Worm (Caenorhabditis elegans) whole organism, L4 larva: ENCODE measurements around the gene C14B1.8.

Source experiments
- D1046.2 ChIP-seq: fragments of 200-800 bp; sonication (Bioruptor generic); IDR thresholded peaks from 2 replicates; pipeline ENCODE4 v1.3.6; 2022; ENCODE audit warnings: missing genetic modification characterization, missing compliant biosample characterization
- F10B5.3 ChIP-seq: sonication (generic microtip); optimal IDR thresholded peaks from 2 replicates; lab custom pipeline; 2016; ENCODE audit warnings: mild to moderate bottlenecking, missing genetic modification characterization, missing compliant biosample characterization
- F37D6.2 ChIP-seq: sonication (generic microtip); optimal IDR thresholded peaks from 2 replicates; lab custom pipeline; 2016; ENCODE audit warnings: mild to moderate bottlenecking, missing genetic modification characterization, missing compliant biosample characterization
- T20F7.1 ChIP-seq: fragments of 200-800 bp; sonication (Bioruptor generic); optimal IDR thresholded peaks from 2 replicates; lab custom pipeline; 2018; ENCODE audit warnings: mild to moderate bottlenecking, missing genetic modification characterization, missing compliant biosample characterization
- T26A8.4 ChIP-seq: fragments of 200-800 bp; sonication (Bioruptor generic); IDR thresholded peaks from 2 replicates; pipeline ENCODE4 v1.3.6; 2022; ENCODE audit warnings: missing genetic modification characterization, missing compliant biosample characterization
- Y105C5A.15 ChIP-seq: fragments of 200-800 bp; sonication (Bioruptor generic); IDR thresholded peaks from 2 replicates; pipeline ENCODE4 v1.3.6; 2022; ENCODE audit warnings: missing genetic modification characterization, missing compliant biosample characterization
- ZK337.2 ChIP-seq: fragments of 200-800 bp; sonication (Bioruptor generic); IDR thresholded peaks from 2 replicates; pipeline ENCODE4 v1.3.6; 2022; ENCODE audit warnings: missing genetic modification reagents, missing genetic modification characterization, missing compliant biosample characterization
- aha-1 ChIP-seq: fragments of 150-350 bp; peaks from one replicate; lab custom pipeline; 2014; ENCODE audit warnings: missing biosample characterization, missing genetic modification characterization
- attf-4 ChIP-seq: sonication (generic microtip); optimal IDR thresholded peaks from 3 replicates; lab custom pipeline; 2017; ENCODE audit warnings: missing biosample characterization, missing genetic modification characterization
- ceh-20 ChIP-seq: fragments of 200-800 bp; sonication (Bioruptor generic); IDR thresholded peaks from 2 replicates; pipeline ENCODE4 v1.3.6; 2022; ENCODE audit warnings: missing genetic modification reagents, missing genetic modification characterization, missing compliant biosample characterization
- ceh-28 ChIP-seq: fragments of 150-350 bp; optimal IDR thresholded peaks from 2 replicates; lab custom pipeline; 2014; ENCODE audit warnings: missing biosample characterization, missing genetic modification reagents, missing genetic modification characterization
- ceh-82 ChIP-seq: sonication (generic microtip); optimal IDR thresholded peaks from 2 replicates; lab custom pipeline; 2017; ENCODE audit warnings: missing biosample characterization, missing genetic modification characterization
- cey-2 ChIP-seq: sonication (generic microtip); optimal IDR thresholded peaks from 3 replicates; lab custom pipeline; 2017; ENCODE audit warnings: missing genetic modification characterization, mild to moderate bottlenecking, missing compliant biosample characterization, antibody characterized with exemption, borderline replicate concordance; ENCODE audit not compliant: insufficient read depth
- ctbp-1 ChIP-seq: fragments of 200-800 bp; sonication (Bioruptor generic); IDR thresholded peaks from 2 replicates; pipeline ENCODE4 v1.3.6; 2022; ENCODE audit warnings: missing genetic modification reagents, missing genetic modification characterization, missing compliant biosample characterization
- daf-12 ChIP-seq: fragments of 150-350 bp; optimal IDR thresholded peaks from 2 replicates; lab custom pipeline; 2014; ENCODE audit warnings: missing biosample characterization, missing genetic modification reagents, missing genetic modification characterization
- daf-19 ChIP-seq: fragments of 200-800 bp; sonication (Bioruptor generic); conservative IDR thresholded peaks from 2 replicates; pipeline ENCODE4 v1.3.6; 2022; ENCODE audit warnings: missing genetic modification characterization, missing compliant biosample characterization
- dmd-6 ChIP-seq: fragments of 200-800 bp; sonication (Bioruptor generic); IDR thresholded peaks from 2 replicates; pipeline ENCODE4 v1.3.6; 2022; ENCODE audit warnings: missing genetic modification reagents, missing genetic modification characterization, missing compliant biosample characterization
- dmd-9 ChIP-seq: fragments of 200-800 bp; sonication (Bioruptor generic); IDR thresholded peaks from 2 replicates; pipeline ENCODE4 v1.3.6; 2022; ENCODE audit warnings: missing genetic modification reagents, missing genetic modification characterization, missing compliant biosample characterization
- duxl-1 ChIP-seq: sonication (generic microtip); optimal IDR thresholded peaks from 2 replicates; lab custom pipeline; 2016; ENCODE audit warnings: mild to moderate bottlenecking, missing genetic modification characterization, moderate library complexity, missing compliant biosample characterization; ENCODE audit not compliant: poor library complexity
- egl-27 ChIP-seq: sonication (generic microtip); optimal IDR thresholded peaks from 3 replicates; lab custom pipeline; 2017; ENCODE audit warnings: missing biosample characterization, missing genetic modification reagents, missing genetic modification characterization
- egl-43 ChIP-seq: fragments of 200-800 bp; sonication (Bioruptor generic); IDR thresholded peaks from 2 replicates; pipeline ENCODE4 v1.3.6; 2022; ENCODE audit warnings: missing genetic modification reagents, missing genetic modification characterization, missing compliant biosample characterization
- gei-8 ChIP-seq: fragments of 200-800 bp; sonication (Bioruptor generic); optimal IDR thresholded peaks from 2 replicates; lab custom pipeline; 2018; ENCODE audit warnings: mild to moderate bottlenecking, missing genetic modification characterization, missing compliant biosample characterization
- hif-1 ChIP-seq, 2 experiments: sonication (generic microtip); optimal IDR thresholded peaks; 2 replicates each; lab custom pipeline; 2016 to 2017; ENCODE audit warnings: missing compliant biosample characterization in 2 of 2, missing genetic modification characterization in 2 of 2, missing genetic modification reagents in 2 of 2, missing genotype in 2 of 2, mild to moderate bottlenecking in 1 of 2
- hmg-1.1 ChIP-seq: fragments of 200-800 bp; sonication (Bioruptor generic); IDR thresholded peaks from 2 replicates; pipeline ENCODE4 v1.3.6; 2022; ENCODE audit warnings: missing genetic modification reagents, missing genetic modification characterization, missing compliant biosample characterization
- jun-1 ChIP-seq: fragments of 150-350 bp; optimal IDR thresholded peaks from 2 replicates; lab custom pipeline; 2014; ENCODE audit warnings: missing biosample characterization, missing genetic modification reagents, missing genetic modification characterization
- lim-7 ChIP-seq: fragments of 200-800 bp; sonication (Bioruptor generic); IDR thresholded peaks from 2 replicates; pipeline ENCODE4 v1.3.6; 2022; ENCODE audit warnings: missing genetic modification characterization, missing compliant biosample characterization
- lin-13 ChIP-seq: fragments of 150-350 bp; optimal IDR thresholded peaks from 2 replicates; lab custom pipeline; 2014; ENCODE audit warnings: missing biosample characterization, missing genetic modification reagents, missing genetic modification characterization
- lin-38 ChIP-seq: fragments of 200-800 bp; sonication (Bioruptor generic); IDR thresholded peaks from 2 replicates; pipeline ENCODE4 v1.3.6; 2022; ENCODE audit warnings: missing genetic modification reagents, missing genetic modification characterization, missing compliant biosample characterization
- lin-39 ChIP-seq: fragments of 150-350 bp; optimal IDR thresholded peaks from 2 replicates; lab custom pipeline; 2014; ENCODE audit warnings: missing biosample characterization, missing genetic modification reagents, missing genetic modification characterization
- lir-3 ChIP-seq: sonication (generic microtip); optimal IDR thresholded peaks from 2 replicates; lab custom pipeline; 2016; ENCODE audit warnings: mild to moderate bottlenecking, missing genetic modification characterization, missing compliant biosample characterization
- lsy-2 ChIP-seq, 2 experiments: fragments of 150-350 bp in 1 of 2; sonication (generic microtip) in 1 of 2; optimal IDR thresholded peaks; 2 replicates each; lab custom pipeline; 2014 to 2017; ENCODE audit warnings: missing biosample characterization in 2 of 2, missing genetic modification characterization in 2 of 2
- madf-5 ChIP-seq, 2 experiments: fragments of 200-800 bp; sonication (Bioruptor generic); IDR thresholded peaks; 2 replicates each; pipeline ENCODE4 v1.3.6; 2022; ENCODE audit warnings: missing compliant biosample characterization in 2 of 2, missing genetic modification characterization in 2 of 2
- mdl-1 ChIP-seq, 2 experiments: fragments of 150-350 bp in 1 of 2; sonication (generic microtip) in 1 of 2; optimal IDR thresholded peaks; 2 replicates each; lab custom pipeline; 2014 to 2017; ENCODE audit warnings: missing biosample characterization in 2 of 2, missing genetic modification characterization in 2 of 2
- mdt-29 ChIP-seq: fragments of 200-800 bp; sonication (Bioruptor generic); IDR thresholded peaks from 2 replicates; pipeline ENCODE4 v1.3.6; 2022; ENCODE audit warnings: missing genetic modification reagents, missing genetic modification characterization, missing compliant biosample characterization
- mxl-2 ChIP-seq: fragments of 200-800 bp; sonication (Bioruptor generic); conservative IDR thresholded peaks from 2 replicates; pipeline ENCODE4 v1.3.6; 2022; ENCODE audit warnings: missing genetic modification reagents, missing genetic modification characterization, missing compliant biosample characterization
- nhr-10 ChIP-seq: fragments of 150-350 bp; optimal IDR thresholded peaks from 2 replicates; lab custom pipeline; 2014; ENCODE audit warnings: missing biosample characterization, missing genetic modification characterization
- nhr-111 ChIP-seq: fragments of 200-800 bp; sonication (Bioruptor generic); optimal IDR thresholded peaks from 2 replicates; lab custom pipeline; 2018; ENCODE audit warnings: mild to moderate bottlenecking, missing genetic modification characterization, missing compliant biosample characterization
- nhr-237 ChIP-seq: sonication (generic microtip); optimal IDR thresholded peaks from 2 replicates; lab custom pipeline; 2017; ENCODE audit warnings: missing biosample characterization, missing genetic modification characterization
- nhr-25 ChIP-seq: sonication (generic microtip); optimal IDR thresholded peaks from 2 replicates; lab custom pipeline; 2017; ENCODE audit warnings: missing genetic modification characterization, mild to moderate bottlenecking, missing compliant biosample characterization, antibody characterized with exemption, moderate library complexity, borderline replicate concordance; ENCODE audit not compliant: insufficient read depth
- nhr-42 ChIP-seq: fragments of 200-800 bp; sonication (Bioruptor generic); IDR thresholded peaks from 2 replicates; pipeline ENCODE4 v1.3.6; 2022; ENCODE audit warnings: missing genetic modification characterization, missing compliant biosample characterization
- nhr-6 ChIP-seq: fragments of 150-350 bp; optimal IDR thresholded peaks from 2 replicates; lab custom pipeline; 2014; ENCODE audit warnings: missing biosample characterization, missing genetic modification characterization
- php-3 ChIP-seq: fragments of 200-800 bp; sonication (Bioruptor generic); IDR thresholded peaks from 2 replicates; pipeline ENCODE4 v1.3.6; 2022; ENCODE audit warnings: missing genetic modification reagents, missing genetic modification characterization, missing compliant biosample characterization
- pqm-1 ChIP-seq: sonication (generic microtip); optimal IDR thresholded peaks from 2 replicates; lab custom pipeline; 2017; ENCODE audit warnings: missing biosample characterization, missing genetic modification characterization
- rbr-2 ChIP-seq: sonication (generic microtip); optimal IDR thresholded peaks from 2 replicates; lab custom pipeline; 2016; ENCODE audit warnings: missing genotype, missing genetic modification characterization, missing compliant biosample characterization
- set-16 ChIP-seq: fragments of 200-800 bp; sonication (Bioruptor generic); IDR thresholded peaks from 2 replicates; pipeline ENCODE4 v1.3.6; 2022; ENCODE audit warnings: missing genetic modification reagents, missing genetic modification characterization, missing compliant biosample characterization
- snpc-1.2 ChIP-seq: fragments of 200-800 bp; sonication (Bioruptor generic); IDR thresholded peaks from 2 replicates; pipeline ENCODE4 v1.3.6; 2022; ENCODE audit warnings: missing genetic modification reagents, missing genetic modification characterization, missing compliant biosample characterization
- spr-3 ChIP-seq: fragments of 200-800 bp; sonication (Bioruptor generic); optimal IDR thresholded peaks from 2 replicates; lab custom pipeline; 2018; ENCODE audit warnings: mild to moderate bottlenecking, missing genetic modification characterization, missing compliant biosample characterization
- tag-97 ChIP-seq: fragments of 200-800 bp; sonication (Bioruptor generic); IDR thresholded peaks from 2 replicates; pipeline ENCODE4 v1.3.6; 2022; ENCODE audit warnings: missing genetic modification characterization, missing compliant biosample characterization
- tra-1 ChIP-seq: fragments of 200-800 bp; sonication (Bioruptor generic); IDR thresholded peaks from 2 replicates; pipeline ENCODE4 v1.3.6; 2022; ENCODE audit warnings: missing genetic modification reagents, missing genetic modification characterization, missing compliant biosample characterization
- unc-130 ChIP-seq: sonication (generic microtip); optimal IDR thresholded peaks from 2 replicates; lab custom pipeline; 2016; ENCODE audit warnings: missing genetic modification reagents, missing genetic modification characterization, missing compliant biosample characterization
- unc-39 ChIP-seq: sonication (generic microtip); optimal IDR thresholded peaks from 2 replicates; lab custom pipeline; 2017; ENCODE audit warnings: missing biosample characterization, missing genetic modification characterization
- zip-2 ChIP-seq: fragments of 150-350 bp; optimal IDR thresholded peaks from 2 replicates; lab custom pipeline; 2014; ENCODE audit warnings: missing biosample characterization, missing genetic modification characterization
- ztf-11 ChIP-seq: fragments of 150-350 bp; optimal IDR thresholded peaks from 2 replicates; lab custom pipeline; 2014; ENCODE audit warnings: missing biosample characterization, missing genetic modification characterization

C14B1.8 gene

ce11 chrIII:3703397-3703796 lies 16.1 kb downstream of the C14B1.8 start, which contains the start of gene C14B1.3 (continued):
- no peak for TF ChIP-seq lim-7 (GFP tag; lab: Robert Waterston, UW)
- no peak for TF ChIP-seq egl-43 (GFP tag; lab: Robert Waterston, UW)
- peak; percentile 46 for TF ChIP-seq jun-1 (tag; lab: Kevin White, UChicago)
- no peak for TF ChIP-seq daf-19 (GFP tag; lab: Robert Waterston, UW)
- no peak for TF ChIP-seq hif-1 (tag; optimal IDR thresholded peaks at IDR 0.05; lab: Kevin White, UChicago)
- TF ChIP-seq T26A8.4 (GFP tag; lab: Robert Waterston, UW) = no peak
- peak; percentile 23 for TF ChIP-seq pqm-1
- no peak for TF ChIP-seq lir-3 (tag; lab: Kevin White, UChicago)
- no peak for TF ChIP-seq F10B5.3 (tag; lab: Kevin White, UChicago)
- TF ChIP-seq nhr-10 (tag; lab: Kevin White, UChicago) = no peak
- TF ChIP-seq tra-1 = no peak
- no peak for TF ChIP-seq zip-2 (tag; lab: Kevin White, UChicago)
- TF ChIP-seq lin-39 (tag; lab: Kevin White, UChicago) = no peak
- no peak for TF ChIP-seq nhr-111 (GFP tag; lab: Kevin White, UChicago)
- TF ChIP-seq ceh-20 (GFP tag; lab: Robert Waterston, UW) = no peak
- TF ChIP-seq mdl-1 (tag; optimal IDR thresholded peaks at IDR 0.05; lab: Kevin White, UChicago) = peak in 1 of 2 experiments; percentile 80
- no peak for TF ChIP-seq nhr-25 (tag; lab: Kevin White, UChicago)
- peak; percentile 47 for TF ChIP-seq dmd-6 (GFP tag; lab: Robert Waterston, UW)
- no peak for TF ChIP-seq dmd-9 (GFP tag; lab: Robert Waterston, UW)
- TF ChIP-seq gei-8 (GFP tag; lab: Kevin White, UChicago) = no peak
- no peak for TF ChIP-seq Y105C5A.15 (GFP tag; lab: Robert Waterston, UW)
- no peak for TF ChIP-seq ztf-11
- TF ChIP-seq mxl-2 = no peak
- no peak for TF ChIP-seq cey-2
- TF ChIP-seq tag-97 (GFP tag; lab: Robert Waterston, UW) = no peak
- no peak for TF ChIP-seq madf-5 (GFP tag; IDR thresholded peaks at IDR 0.05; lab: Robert Waterston, UW)
- TF ChIP-seq egl-27 (tag; lab: Kevin White, UChicago) = no peak
- TF ChIP-seq lin-38 = peak; percentile 59
- no peak for TF ChIP-seq mdt-29 (GFP tag; lab: Robert Waterston, UW)
- TF ChIP-seq rbr-2 (tag; lab: Kevin White, UChicago) = no peak
- no peak for TF ChIP-seq set-16 (GFP tag; lab: Robert Waterston, UW)
- TF ChIP-seq ZK337.2 (GFP tag; lab: Robert Waterston, UW) = no peak
- TF ChIP-seq spr-3 (GFP tag; lab: Kevin White, UChicago) = no peak
- no peak for TF ChIP-seq unc-39 (tag; lab: Kevin White, UChicago)
- TF ChIP-seq F37D6.2 = no peak
- no peak for TF ChIP-seq hmg-1.1 (GFP tag; lab: Robert Waterston, UW)
- no peak for TF ChIP-seq ctbp-1 (GFP tag; lab: Robert Waterston, UW)
- no peak for TF ChIP-seq nhr-237
- no peak for TF ChIP-seq ceh-28 (tag; lab: Kevin White, UChicago)
- TF ChIP-seq nhr-42 (GFP tag; lab: Robert Waterston, UW) = no peak
- TF ChIP-seq daf-12 = no peak
- TF ChIP-seq lsy-2 (tag; optimal IDR thresholded peaks at IDR 0.05; lab: Kevin White, UChicago) = peak in 1 of 2 experiments; percentile 72
- TF ChIP-seq php-3 = no peak
- TF ChIP-seq D1046.2 = no peak
- no peak for TF ChIP-seq attf-4 (tag; lab: Kevin White, UChicago)
- no peak for TF ChIP-seq duxl-1 (tag; lab: Kevin White, UChicago)
- no peak for TF ChIP-seq ceh-82 (tag; lab: Kevin White, UChicago)
- TF ChIP-seq nhr-6 (tag; lab: Kevin White, UChicago) = no peak
- peak; percentile 84 for TF ChIP-seq aha-1 (tag; lab: Kevin White, UChicago)
- TF ChIP-seq lin-13 (GFP tag; lab: Kevin White, UChicago) = peak; percentile 2
- no peak for TF ChIP-seq unc-130 (GFP tag; lab: Kevin White, UChicago)
- peak; percentile 47 for TF ChIP-seq T20F7.1 (GFP tag; lab: Kevin White, UChicago)
- TF ChIP-seq snpc-1.2 (GFP tag; lab: Robert Waterston, UW) = no peak
